Fruit fly (Drosophila melanogaster): ENCODE data around the gene CG3021.

Gene CG3021

dm6 chrX:1052684-1053389 lies 26.2 kb downstream of the CG3021 start (continued):
- TF ChIP-seq fd96Cb (tag; optimal IDR thresholded peaks at IDR 0.05) = peak; percentile 55
- TF ChIP-seq Awh (GFP tag; IDR thresholded peaks at IDR 0.05) = no peak
- peak; percentile 14 for TF ChIP-seq bab2 (GFP tag; optimal IDR thresholded peaks at IDR 0.05)
- no peak for TF ChIP-seq Spps (tag; optimal IDR thresholded peaks at IDR 0.05)
- no peak for TF ChIP-seq amos (GFP tag; IDR thresholded peaks at IDR 0.05; ENCODE audit: partially characterized antibody)
- no peak for TF ChIP-seq sug (tag; optimal IDR thresholded peaks at IDR 0.05)
- no peak for TF ChIP-seq vfl (GFP tag; optimal IDR thresholded peaks at IDR 0.05)
- TF ChIP-seq CG10147 (GFP tag; optimal IDR thresholded peaks at IDR 0.05) = no peak
- TF ChIP-seq CG8089 (GFP tag; optimal IDR thresholded peaks at IDR 0.05) = peak; percentile 18
- TF ChIP-seq ttk (GFP tag; IDR thresholded peaks at IDR 0.05) = peak; percentile 41; the same call in 1 of the 2 replicates
- TF ChIP-seq trh (GFP tag; optimal IDR thresholded peaks at IDR 0.05) = no peak
- TF ChIP-seq onecut (GFP tag; IDR thresholded peaks at IDR 0.05) = peak; percentile 40; the same call in 1 of the 2 replicates
- TF ChIP-seq shn (GFP tag; optimal IDR thresholded peaks at IDR 0.05) = no peak
- 0 out of 3 replicates have a peak, but pooled peaks have one; percentile 10 for TF ChIP-seq otp (GFP tag; IDR thresholded peaks at IDR 0.05)
- TF ChIP-seq CG3838 (GFP tag; optimal IDR thresholded peaks at IDR 0.05) = no peak
- TF ChIP-seq CG30431 (GFP tag; optimal IDR thresholded peaks at IDR 0.05) = peak; percentile 45
- no peak for TF ChIP-seq fd102C (GFP tag; optimal IDR thresholded peaks at IDR 0.05)
- no peak for TF ChIP-seq MBD-R2 (GFP tag; IDR thresholded peaks at IDR 0.05)
- TF ChIP-seq klu (GFP tag; IDR thresholded peaks at IDR 0.05) = no peak
- TF ChIP-seq vnd (GFP tag; IDR thresholded peaks at IDR 0.05; ENCODE audit: partially characterized antibody) = no peak
- no peak for TF ChIP-seq run (tag; optimal IDR thresholded peaks at IDR 0.05)
- TF ChIP-seq Dbx (GFP tag; IDR thresholded peaks at IDR 0.05) = no peak
- TF ChIP-seq E2f1 (GFP tag; IDR thresholded peaks at IDR 0.05) = no peak
- peak; percentile 31 for TF ChIP-seq CG7556 (GFP tag; optimal IDR thresholded peaks at IDR 0.05)
- no peak for TF ChIP-seq Stat92E (GFP tag; optimal IDR thresholded peaks at IDR 0.05)
- peak; percentile 17; the same call in 1 of the 2 replicates for TF ChIP-seq wor (GFP tag; IDR thresholded peaks at IDR 0.05)
- no peak for TF ChIP-seq bbx (GFP tag; IDR thresholded peaks at IDR 0.05; ENCODE audit: partially characterized antibody)
- peak; percentile 77 for TF ChIP-seq CG1603 (tag; optimal IDR thresholded peaks at IDR 0.05)
- TF ChIP-seq ac (GFP tag; optimal IDR thresholded peaks at IDR 0.05) = no peak
- TF ChIP-seq tap (tag; optimal IDR thresholded peaks at IDR 0.05) = peak; percentile 13
- no peak for TF ChIP-seq CG6765 (GFP tag; optimal IDR thresholded peaks at IDR 0.05)
- no peak for TF ChIP-seq sna (GFP tag; IDR thresholded peaks at IDR 0.05; ENCODE audit: partially characterized antibody)
- TF ChIP-seq CG13424 (tag; optimal IDR thresholded peaks at IDR 0.05) = peak; percentile 34
- TF ChIP-seq danr (GFP tag; IDR thresholded peaks at IDR 0.05) = no peak
- TF ChIP-seq jumu (GFP tag; optimal IDR thresholded peaks at IDR 0.05) = no peak
- peak; percentile 66 for TF ChIP-seq CG31441 (GFP tag; IDR thresholded peaks at IDR 0.05)
- TF ChIP-seq CG11085 (GFP tag; IDR thresholded peaks at IDR 0.05) = no peak
- TF ChIP-seq ATbp (GFP tag; optimal IDR thresholded peaks at IDR 0.05) = peak; percentile 47
- peak; percentile 33; the same call in 1 of the 2 replicates for TF ChIP-seq ssp (GFP tag; IDR thresholded peaks at IDR 0.05)
- no peak for TF ChIP-seq pros (GFP tag; optimal IDR thresholded peaks at IDR 0.05)
- TF ChIP-seq Scr (GFP tag; IDR thresholded peaks at IDR 0.05; ENCODE audit: partially characterized antibody) = no peak
- no peak for TF ChIP-seq toy (GFP tag; IDR thresholded peaks at IDR 0.05)
- peak; percentile 14; the same call in 1 of the 2 replicates for TF ChIP-seq CG10366 (GFP tag; IDR thresholded peaks at IDR 0.05)
- TF ChIP-seq dpn (GFP tag; optimal IDR thresholded peaks at IDR 0.05) = peak; percentile 3 to 42
- no peak for TF ChIP-seq GATAe (GFP tag; conservative IDR thresholded peaks at IDR 0.05)
- TF ChIP-seq tll (GFP tag; optimal IDR thresholded peaks at IDR 0.05) = no peak
- TF ChIP-seq NK7.1 (GFP tag; optimal IDR thresholded peaks at IDR 0.05) = no peak
- no peak for TF ChIP-seq CG7745 (tag; optimal IDR thresholded peaks at IDR 0.05)
- TF ChIP-seq Optix (GFP tag; IDR thresholded peaks at IDR 0.05) = peak; percentile 45; the same call in 1 of the 3 replicates
